Worm (Caenorhabditis elegans) whole organism, dauer: ENCODE data around the gene oef-1.

Experiments
- unc-62 ChIP-seq: sonication (generic microtip); optimal IDR thresholded peaks from 2 replicates; lab custom pipeline; 2017; ENCODE audit warnings: missing biosample characterization, missing genetic modification reagents, missing genetic modification characterization

The oef-1 gene

ce11 chrIV:7521591-7521990 lies 26.6 kb upstream of the oef-1 start:
- TF ChIP-seq unc-62 (GFP tag; lab: Kevin White, UChicago) = no peak

ce11 chrIV:7523744-7524143 lies 24.5 kb upstream of the oef-1 start:
- no peak for TF ChIP-seq unc-62 (GFP tag; lab: Kevin White, UChicago)

DNA sequence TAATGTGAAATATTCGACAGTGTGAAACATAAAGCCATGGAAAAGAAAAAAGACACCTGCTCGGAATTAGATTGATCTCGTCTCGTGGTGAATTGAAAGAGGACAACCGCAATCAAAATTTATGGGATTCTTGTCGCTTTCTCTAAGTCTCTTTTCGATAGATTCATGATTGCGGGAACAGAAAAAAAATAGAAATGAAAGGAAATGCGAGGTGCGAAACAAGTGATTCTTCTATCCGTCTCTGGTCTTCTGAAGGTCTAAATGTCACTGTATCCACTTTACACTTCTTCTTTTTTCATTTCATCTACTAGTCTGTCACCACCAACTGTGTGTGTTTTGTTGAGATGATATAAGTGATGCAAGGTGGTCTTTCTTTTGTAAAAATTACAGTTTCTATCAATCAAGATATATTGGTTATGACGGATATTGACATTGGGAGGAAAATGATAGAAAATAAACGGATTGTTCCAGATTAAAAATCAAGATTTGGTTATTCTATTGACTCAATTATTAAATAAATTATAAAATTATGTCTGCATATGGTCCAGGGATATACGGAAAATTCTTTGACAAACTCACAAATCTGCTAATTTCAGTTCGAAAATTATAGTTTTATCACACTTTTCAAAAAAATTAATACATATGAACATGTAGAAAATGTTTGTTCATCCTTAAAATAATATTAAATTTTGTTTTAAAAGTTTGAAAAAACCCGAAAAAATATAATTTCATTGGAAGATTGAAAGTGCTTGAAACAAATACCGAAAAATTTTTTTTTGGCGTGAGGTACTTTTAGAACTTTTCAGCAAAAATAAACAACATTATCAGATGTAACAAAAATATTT lies 17.8 kb upstream of the oef-1 start:
- TF ChIP-seq unc-62 (GFP tag; lab: Kevin White, UChicago) = no peak

- TF ChIP-seq unc-62 (GFP tag; lab: Kevin White, UChicago) = no peak
These were observed 15.9 kb upstream of the oef-1 start, which contains the start of gene R05G6.1 for ce11 chrIV:7532360-7532759. TSS of gene R05G6.1 (plus strand) at chrIV:7532660.

DNA sequence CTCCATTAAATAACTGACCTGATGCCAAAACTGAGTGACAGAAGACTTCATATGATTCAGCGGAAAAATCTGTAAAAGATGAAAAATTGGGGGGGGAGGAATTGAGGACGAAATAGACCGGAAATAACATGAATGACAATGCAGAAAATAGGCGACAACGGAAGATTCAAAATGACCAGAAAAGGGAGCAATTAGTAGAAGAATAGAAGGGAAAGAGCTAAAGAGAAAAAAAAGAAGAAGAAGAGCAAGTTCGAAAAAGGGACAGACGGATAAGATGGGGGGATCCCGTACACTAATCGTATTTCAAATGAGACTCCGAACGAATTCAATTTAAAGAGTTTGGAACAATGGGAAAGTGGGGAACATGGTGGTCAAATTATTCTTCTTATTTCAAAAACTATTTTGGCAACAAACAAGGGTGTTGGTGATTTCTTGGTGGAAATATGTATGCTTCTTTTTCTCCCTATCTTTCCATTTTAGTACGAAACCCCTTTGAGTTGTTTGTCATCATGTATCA lies 5.7 kb upstream of the oef-1 start, which contains the start of gene R05G6.10:
Gene R05G6.10 (minus strand): TSS at position 51 of the 517 bp plus-strand sequence.
- no peak for TF ChIP-seq unc-62 (GFP tag; lab: Kevin White, UChicago)

DNA sequence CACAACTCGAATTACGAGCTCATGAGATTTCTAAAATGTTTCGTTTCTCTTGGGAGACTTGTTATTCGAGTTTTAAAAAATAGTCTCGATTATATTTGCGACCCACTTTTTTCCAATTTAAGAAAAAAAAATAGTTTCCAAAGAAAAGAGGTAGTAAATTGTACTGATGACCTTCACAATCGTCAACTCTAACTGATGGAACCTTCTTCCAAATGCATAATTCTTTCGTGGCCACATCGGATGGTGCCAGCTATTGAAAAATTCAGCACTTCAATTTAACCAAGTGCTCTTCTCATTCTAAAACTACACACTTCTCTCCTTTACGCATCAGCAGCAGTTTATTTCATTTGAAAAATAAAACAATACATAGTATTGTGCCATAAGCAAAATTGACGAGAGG lies 4.6 kb upstream of the oef-1 start:
- no peak for TF ChIP-seq unc-62 (GFP tag; lab: Kevin White, UChicago)

ce11 chrIV:7549844-7550243 lies 1.6 kb downstream of the oef-1 start:
- TF ChIP-seq unc-62 (GFP tag; lab: Kevin White, UChicago) = no peak

ce11 chrIV:7550445-7550844 lies 2.2 kb downstream of the oef-1 start, which contains the start of gene pam-1:
TSS of gene pam-1 (minus strand) at chrIV:7550812.
- no peak for TF ChIP-seq unc-62 (GFP tag; lab: Kevin White, UChicago)

- TF ChIP-seq unc-62 (GFP tag; lab: Kevin White, UChicago) = no peak
These were observed 3.0 kb downstream of the oef-1 start for ce11 chrIV:7551254-7551653.

DNA sequence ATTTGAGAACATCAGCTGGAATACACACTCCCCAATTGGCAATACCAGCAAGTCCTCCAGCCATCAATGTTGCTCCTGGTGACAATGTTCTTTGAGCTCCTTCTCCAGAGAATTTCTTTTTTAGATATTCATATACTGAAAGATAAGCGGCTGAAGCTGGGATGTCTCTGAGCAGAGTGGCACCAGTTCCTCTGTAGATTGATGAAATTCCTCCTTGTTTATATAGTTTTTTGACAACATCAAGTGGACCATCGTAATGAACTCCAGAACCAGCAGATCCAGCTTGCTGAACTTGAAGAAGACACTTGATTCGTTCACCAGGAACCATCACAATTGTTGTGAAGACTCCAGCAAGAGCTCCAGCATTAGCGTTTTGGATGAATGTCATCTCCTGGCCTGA lies 3.9 kb downstream of the oef-1 start:
- TF ChIP-seq unc-62 (GFP tag; lab: Kevin White, UChicago) = no peak

DNA sequence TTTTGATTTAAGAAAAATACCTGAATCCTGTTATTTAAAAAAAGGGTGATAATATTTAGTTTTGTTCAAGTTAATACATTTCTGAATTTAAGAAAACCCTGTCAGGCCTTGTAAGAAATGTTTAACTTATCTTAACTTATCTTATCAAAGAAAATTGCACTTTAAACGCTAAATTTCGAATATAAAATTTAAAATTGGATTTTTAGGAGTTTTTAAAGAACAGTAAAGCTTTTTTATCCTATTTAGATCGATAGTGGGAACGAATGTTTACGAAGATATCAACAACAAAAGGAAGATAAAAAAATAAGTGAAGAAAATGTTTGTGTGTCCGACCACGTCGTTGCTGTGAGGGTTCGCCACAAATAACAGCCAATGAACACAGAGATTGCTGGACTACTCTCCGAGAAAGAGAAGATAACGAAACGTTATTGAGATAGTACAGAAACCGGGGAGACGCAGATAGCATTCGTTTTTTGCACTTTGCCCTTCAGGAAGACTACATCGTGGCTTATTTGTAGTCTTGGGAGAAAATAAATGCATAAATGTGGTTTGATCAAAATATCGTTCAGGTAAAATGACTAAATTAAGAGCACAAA lies 4.8 kb downstream of the oef-1 start, which contains the start of gene dif-1:
Gene dif-1 (minus strand): TSS at position 51 of the 596 bp plus-strand sequence.
- TF ChIP-seq unc-62 (GFP tag; lab: Kevin White, UChicago) = no peak

ce11 chrIV:7554351-7554750 lies 6.1 kb downstream of the oef-1 start, which contains the start of gene F49E8.6:
TSS of gene F49E8.6 (minus strand) at chrIV:7554667.
- no peak for TF ChIP-seq unc-62 (GFP tag; lab: Kevin White, UChicago)

DNA sequence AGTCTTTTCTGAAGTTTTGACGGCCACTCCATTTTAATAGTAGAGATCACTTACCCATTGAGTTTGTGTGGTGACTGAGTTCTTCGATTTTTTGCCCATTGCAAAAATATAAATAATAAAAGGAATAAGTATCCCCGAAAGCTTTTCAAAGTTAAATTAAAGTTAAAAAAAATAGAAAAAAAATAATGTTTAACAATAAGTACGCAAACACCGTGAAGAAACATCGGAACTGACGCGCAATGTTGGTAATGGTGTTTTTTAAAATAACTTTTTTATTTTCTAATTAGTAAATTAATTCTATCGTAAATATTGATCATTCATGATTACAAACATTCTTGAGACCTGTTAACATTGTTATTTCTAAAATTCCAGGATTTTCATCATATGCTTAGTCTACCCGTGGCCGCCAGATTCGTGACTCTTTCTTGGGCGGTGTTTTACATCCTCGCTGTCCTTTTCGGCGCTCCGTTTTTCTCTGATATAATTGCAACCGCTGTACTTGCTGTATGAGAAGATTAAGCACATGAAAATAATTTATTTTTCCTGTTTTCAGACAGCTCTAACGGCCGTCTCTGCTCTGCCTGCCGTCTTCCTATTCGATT lies 8.1 kb downstream of the oef-1 start, which contains the start of the genes F49E8.7, F49E8.8 and nprl-2:
Gene F49E8.7 (minus strand): TSS at position 101 of the 602 bp plus-strand sequence.
Gene F49E8.8 (plus strand): TSS at position 373 of the 602 bp plus-strand sequence.
Gene nprl-2 (plus strand): TSS at position 552 of the 602 bp plus-strand sequence.
- no peak for TF ChIP-seq unc-62 (GFP tag; lab: Kevin White, UChicago)

ce11 chrIV:7558653-7559052 lies 10.4 kb downstream of the oef-1 start:
- TF ChIP-seq unc-62 (GFP tag; lab: Kevin White, UChicago) = no peak

DNA sequence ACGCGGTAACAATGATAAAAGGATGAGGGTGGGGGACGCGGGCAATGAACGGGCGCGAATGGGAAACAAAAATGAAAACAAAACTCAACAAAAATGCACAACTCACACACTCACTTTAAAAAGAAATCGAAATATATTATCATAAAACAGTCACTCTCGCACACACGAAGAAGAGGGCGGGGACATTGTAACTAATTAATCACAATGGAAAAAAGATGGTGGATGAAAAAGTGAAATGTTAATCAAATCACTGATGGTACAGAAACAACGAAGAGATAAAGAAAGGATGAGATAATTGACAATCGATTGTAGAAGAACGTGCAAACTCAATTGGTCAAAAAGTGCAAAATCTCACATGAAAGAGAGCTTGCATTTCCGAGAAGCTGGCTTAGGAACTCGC lies 11.0 kb downstream of the oef-1 start:
- TF ChIP-seq unc-62 (GFP tag; lab: Kevin White, UChicago) = no peak
